Worm (Caenorhabditis elegans): ENCODE data around the gene ogdh-1.

Gene ogdh-1

ce11 chrIV:4667835-4668234 lies 36.0 kb downstream of the ogdh-1 start:
- TF ChIP-seq unc-3 (GFP tag; conservative IDR thresholded peaks at IDR 0.05) (no peak), unc-3 (tag; optimal IDR thresholded peaks at IDR 0.05) (no peak), syd-9 (tag; optimal IDR thresholded peaks at IDR 0.05) (no peak), unc-55 (GFP tag; optimal IDR thresholded peaks at IDR 0.05) (no peak), ahr-1 (tag; optimal IDR thresholded peaks at IDR 0.05) (no peak), hlh-30 (tag; optimal IDR thresholded peaks at IDR 0.05; ENCODE audit: insufficient read depth) (no peak), ceh-9 (tag; optimal IDR thresholded peaks at IDR 0.05) (no peak), pha-2 (tag; optimal IDR thresholded peaks at IDR 0.05) (no peak), fkh-10 (GFP tag; optimal IDR thresholded peaks at IDR 0.05) (no peak), ceh-18 (tag; optimal IDR thresholded peaks at IDR 0.05) (no peak), tbx-2 (tag; optimal IDR thresholded peaks at IDR 0.05) (no peak)

ce11 chrIV:4667383-4667782 lies 36.4 kb downstream of the ogdh-1 start:
- TF ChIP-seq nhr-232 (tag; optimal IDR thresholded peaks at IDR 0.05) (no peak), ceh-18 (tag; optimal IDR thresholded peaks at IDR 0.05) (peak; percentile 1)

ce11 chrIV:4665079-4665478 lies 38.7 kb downstream of the ogdh-1 start, which contains the start of gene F29B9.1:
Gene F29B9.1, plus strand, starts transcription at chrIV:4665379.
- TF ChIP-seq ahr-1 (tag; optimal IDR thresholded peaks at IDR 0.05) (no peak), C38D4.7 (GFP tag; optimal IDR thresholded peaks at IDR 0.05) (no peak), ref-2 (tag; optimal IDR thresholded peaks at IDR 0.05) (no peak), hlh-6 (tag; optimal IDR thresholded peaks at IDR 0.05) (no peak), ceh-48 (tag; optimal IDR thresholded peaks at IDR 0.05) (no peak), unc-3 (GFP tag; conservative IDR thresholded peaks at IDR 0.05) (no peak), unc-3 (tag; optimal IDR thresholded peaks at IDR 0.05) (no peak), K09A11.1 (tag; optimal IDR thresholded peaks at IDR 0.05; ENCODE audit: insufficient read depth) (no peak), lin-11 (tag; optimal IDR thresholded peaks at IDR 0.05) (no peak), Y22D7AL.16 (tag; optimal IDR thresholded peaks at IDR 0.05) (no peak), ceh-30 (tag; optimal IDR thresholded peaks at IDR 0.05) (no peak), madf-2 (tag; optimal IDR thresholded peaks at IDR 0.05) (no peak), ceh-14 (tag; optimal IDR thresholded peaks at IDR 0.05) (no peak), rnt-1 (tag; optimal IDR thresholded peaks at IDR 0.05) (no peak), fax-1 (tag; optimal IDR thresholded peaks at IDR 0.05) (no peak), syd-9 (tag; optimal IDR thresholded peaks at IDR 0.05) (no peak), tbx-7 (tag; optimal IDR thresholded peaks at IDR 0.05) (no peak), sox-2 (GFP tag; IDR thresholded peaks at IDR 0.05) (no peak), eyg-1 (tag; optimal IDR thresholded peaks at IDR 0.05) (no peak), fkh-10 (GFP tag; optimal IDR thresholded peaks at IDR 0.05) (no peak), ttx-3 (tag; optimal IDR thresholded peaks at IDR 0.05) (no peak)

- no peak for TF ChIP-seq unc-3 (GFP tag; conservative IDR thresholded peaks at IDR 0.05)
- TF ChIP-seq unc-3 (tag; optimal IDR thresholded peaks at IDR 0.05): peak; percentile 72
- TF ChIP-seq C08G9.2 (tag; optimal IDR thresholded peaks at IDR 0.05): peak; percentile 99
- peak; percentile 86 for TF ChIP-seq ceh-18 (tag; optimal IDR thresholded peaks at IDR 0.05)
- peak; percentile 92 for TF ChIP-seq pqm-1 (tag; optimal IDR thresholded peaks at IDR 0.05)
- peak; percentile 99 for TF ChIP-seq zip-5 (tag; optimal IDR thresholded peaks at IDR 0.05)
- no peak for TF ChIP-seq ceh-6 (GFP tag; optimal IDR thresholded peaks at IDR 0.05)
- peak; percentile 61 for TF ChIP-seq ceh-19 (GFP tag; optimal IDR thresholded peaks at IDR 0.05)
- no peak for TF ChIP-seq K09A11.1 (tag; optimal IDR thresholded peaks at IDR 0.05; ENCODE audit: insufficient read depth)
- no peak for TF ChIP-seq K02D7.2 (tag; optimal IDR thresholded peaks at IDR 0.05)
- TF ChIP-seq dmd-4 (tag; optimal IDR thresholded peaks at IDR 0.05; ENCODE audit: borderline replicate concordance): peak; percentile 24
- peak; percentile 99 for TF ChIP-seq ref-2 (tag; optimal IDR thresholded peaks at IDR 0.05)
- peak; percentile 95 for TF ChIP-seq fax-1 (tag; optimal IDR thresholded peaks at IDR 0.05)
- TF ChIP-seq elt-4 (tag; optimal IDR thresholded peaks at IDR 0.05): no peak
- TF ChIP-seq hlh-15 (tag; optimal IDR thresholded peaks at IDR 0.05): peak; percentile 70
- peak; percentile 91 for TF ChIP-seq elt-2 (tag; optimal IDR thresholded peaks at IDR 0.05)
- TF ChIP-seq tbx-2 (tag; optimal IDR thresholded peaks at IDR 0.05): peak; percentile 99
- peak; percentile 83 for TF ChIP-seq unc-42 (tag; optimal IDR thresholded peaks at IDR 0.05)
- TF ChIP-seq ceh-34 (tag; optimal IDR thresholded peaks at IDR 0.05): peak; percentile 98
- TF ChIP-seq ceh-48 (tag; optimal IDR thresholded peaks at IDR 0.05): no peak
- TF ChIP-seq fkh-10 (GFP tag; optimal IDR thresholded peaks at IDR 0.05): no peak
- TF ChIP-seq ceh-22 (tag; optimal IDR thresholded peaks at IDR 0.05): no peak
- peak; percentile 100 for TF ChIP-seq ceh-31 (tag; optimal IDR thresholded peaks at IDR 0.05)
- TF ChIP-seq C38D4.7 (GFP tag; optimal IDR thresholded peaks at IDR 0.05): peak; percentile 14
- TF ChIP-seq pros-1 (tag; optimal IDR thresholded peaks at IDR 0.05): no peak
- TF ChIP-seq pha-4 (tag; optimal IDR thresholded peaks at IDR 0.05): no peak
These were observed 43.4 kb downstream of the ogdh-1 start, which contains the start of the genes F29B9.11 and jmjd-1.2 for ce11 chrIV:4660151-4661041. Gene F29B9.11, minus strand, starts transcription at chrIV:4660201. Gene jmjd-1.2, plus strand, starts transcription at chrIV:4660991.

All from whole organism, late embryonic.